4 worm cellular contexts compared by ENCODE assay signal in genomic region chrIII:12456801-12457647, ce11.
TF ChIP-seq lines count a peak whose summit lies in the region.

Gene scav-3, minus strand, starts transcription at chrIII:12456850.
Gene Y49E10.21, plus strand, starts transcription at chrIII:12457597.

TF ChIP-seq in whole organism, L1 larva, 84 proteins besides CTCF, POLR2A, EP300 and RAD21 (continued from another document and continues in another):
- TF ChIP-seq pag-3 (tag; optimal IDR thresholded peaks at IDR 0.05; lab: Kevin White, UChicago; ENCODE audit: borderline replicate concordance, insufficient read depth), result no peak
- TF ChIP-seq Y116A8C.19 (tag; optimal IDR thresholded peaks at IDR 0.05; lab: Kevin White, UChicago; ENCODE audit: borderline replicate concordance), result no peak
- TF ChIP-seq fkh-8 (tag; optimal IDR thresholded peaks at IDR 0.05; lab: Kevin White, UChicago), result no peak
- no peak for TF ChIP-seq egl-13 (tag; optimal IDR thresholded peaks at IDR 0.05; lab: Kevin White, UChicago)
- TF ChIP-seq hpl-2 (GFP tag; optimal IDR thresholded peaks at IDR 0.05; lab: Kevin White, UChicago), result no peak
- TF ChIP-seq nhr-20 (tag; optimal IDR thresholded peaks at IDR 0.05; lab: Kevin White, UChicago), result no peak
- TF ChIP-seq ets-5 (GFP tag; IDR thresholded peaks at IDR 0.05; lab: Robert Waterston, UW), result no peak
- TF ChIP-seq pax-3 (tag; optimal IDR thresholded peaks at IDR 0.05; lab: Kevin White, UChicago), result no peak
- no peak for TF ChIP-seq isw-1 (GFP tag; IDR thresholded peaks at IDR 0.05; lab: Robert Waterston, UW)
- TF ChIP-seq F16B12.6 (tag; optimal IDR thresholded peaks at IDR 0.05; lab: Kevin White, UChicago), result peak; percentile 17
- peak; percentile 37 to 48 for TF ChIP-seq lsy-2 (tag; optimal IDR thresholded peaks at IDR 0.05; lab: Kevin White, UChicago)
- TF ChIP-seq mab-9 (GFP tag; IDR thresholded peaks at IDR 0.05; lab: Robert Waterston, UW), result no peak
- no peak for TF ChIP-seq tbx-2 (tag; optimal IDR thresholded peaks at IDR 0.05; lab: Kevin White, UChicago)
- no peak for TF ChIP-seq nhr-11 (tag; optimal IDR thresholded peaks at IDR 0.05; lab: Kevin White, UChicago)
- TF ChIP-seq ztf-11 (tag; optimal IDR thresholded peaks at IDR 0.05; lab: Kevin White, UChicago), result no peak
- TF ChIP-seq nhr-47 (tag; optimal IDR thresholded peaks at IDR 0.05; lab: Kevin White, UChicago), result no peak
- no peak for TF ChIP-seq ceh-63 (GFP tag; optimal IDR thresholded peaks at IDR 0.05; lab: Kevin White, UChicago)
- no peak for TF ChIP-seq fos-1 (tag; optimal IDR thresholded peaks at IDR 0.05; lab: Kevin White, UChicago)
- no peak for TF ChIP-seq vab-15 (tag; optimal IDR thresholded peaks at IDR 0.05; lab: Kevin White, UChicago)
- no peak for TF ChIP-seq elt-2 (tag; optimal IDR thresholded peaks at IDR 0.05; lab: Kevin White, UChicago)
- TF ChIP-seq fkh-4 (tag; optimal IDR thresholded peaks at IDR 0.05; lab: Kevin White, UChicago; ENCODE audit: borderline replicate concordance), result no peak
- TF ChIP-seq lin-15B (tag; optimal IDR thresholded peaks at IDR 0.05; lab: Kevin White, UChicago), result no peak
- peak; percentile 44 to 52 for TF ChIP-seq efl-1 (optimal IDR thresholded peaks at IDR 0.05; lab: Kevin White, UChicago)
- TF ChIP-seq efl-1 (GFP tag; optimal IDR thresholded peaks at IDR 0.05 in 1 of 2; lab: Kevin White, UChicago), result peak; percentile 21 to 61
- TF ChIP-seq nhr-77 (tag; optimal IDR thresholded peaks at IDR 0.05; lab: Kevin White, UChicago), result no peak
- no peak for TF ChIP-seq ceh-8 (GFP tag; optimal IDR thresholded peaks at IDR 0.05; lab: Kevin White, UChicago)
- no peak for TF ChIP-seq nhr-90 (tag; optimal IDR thresholded peaks at IDR 0.05; lab: Kevin White, UChicago; ENCODE audit: poor library complexity)
- no peak for TF ChIP-seq sup-37 (GFP tag; optimal IDR thresholded peaks at IDR 0.05; lab: Kevin White, UChicago)
- no peak for TF ChIP-seq nhr-12 (tag; optimal IDR thresholded peaks at IDR 0.05; lab: Kevin White, UChicago)
- no peak for TF ChIP-seq jun-1 (tag; optimal IDR thresholded peaks at IDR 0.05; lab: Kevin White, UChicago)
- no peak for TF ChIP-seq dsc-1 (tag; optimal IDR thresholded peaks at IDR 0.05; lab: Kevin White, UChicago)
- peak; percentile 42 to 66 for TF ChIP-seq lin-35 (GFP tag; optimal IDR thresholded peaks at IDR 0.05; lab: Kevin White, UChicago)
- no peak for TF ChIP-seq tlp-1 (tag; optimal IDR thresholded peaks at IDR 0.05; lab: Kevin White, UChicago)

TF ChIP-seq in whole organism, L3 larva, 47 proteins besides CTCF, POLR2A, EP300 and RAD21 (continued from another document):
- TF ChIP-seq lsy-12 (tag; optimal IDR thresholded peaks at IDR 0.05; lab: Kevin White, UChicago) (no peak), skn-1 (tag; optimal IDR thresholded peaks at IDR 0.05; lab: Kevin White, UChicago) (no peak), nhr-25 (tag; optimal IDR thresholded peaks at IDR 0.05; lab: Kevin White, UChicago) (peak; percentile 27), snpc-4 (tag; optimal IDR thresholded peaks at IDR 0.05; lab: Kevin White, UChicago) (peak; percentile 1), nfya-1 (tag; optimal IDR thresholded peaks at IDR 0.05; lab: Kevin White, UChicago; ENCODE audit: insufficient read depth) (peak; percentile 47), ZK546.5 (tag; optimal IDR thresholded peaks at IDR 0.05; lab: Kevin White, UChicago) (no peak), nhr-23 (tag; optimal IDR thresholded peaks at IDR 0.05; lab: Kevin White, UChicago) (peak; percentile 8), R02D3.7 (tag; optimal IDR thresholded peaks at IDR 0.05; lab: Kevin White, UChicago) (no peak), mdl-1 (tag; optimal IDR thresholded peaks at IDR 0.05; lab: Kevin White, UChicago) (no peak), zag-1 (tag; optimal IDR thresholded peaks at IDR 0.05; lab: Kevin White, UChicago) (no peak), egl-5 (tag; optimal IDR thresholded peaks at IDR 0.05; lab: Kevin White, UChicago) (peak; percentile 56), daf-12 (tag; optimal IDR thresholded peaks at IDR 0.05; lab: Kevin White, UChicago) (no peak), fkh-10 (GFP tag; optimal IDR thresholded peaks at IDR 0.05; lab: Kevin White, UChicago) (no peak), fkh-2 (tag; optimal IDR thresholded peaks at IDR 0.05; lab: Kevin White, UChicago) (no peak), hmg-11 (tag; optimal IDR thresholded peaks at IDR 0.05; lab: Kevin White, UChicago) (no peak), elt-3 (tag; optimal IDR thresholded peaks at IDR 0.05; lab: Kevin White, UChicago) (no peak), ztf-11 (tag; optimal IDR thresholded peaks at IDR 0.05; lab: Kevin White, UChicago) (no peak), egl-27 (tag; optimal IDR thresholded peaks at IDR 0.05; lab: Kevin White, UChicago) (no peak), mml-1 (tag; optimal IDR thresholded peaks at IDR 0.05; lab: Kevin White, UChicago) (no peak), pha-4 (tag; optimal IDR thresholded peaks at IDR 0.05; lab: Kevin White, UChicago) (peak; percentile 90), aly-2 (tag; optimal IDR thresholded peaks at IDR 0.05; lab: Kevin White, UChicago) (no peak), fos-1 (tag; optimal IDR thresholded peaks at IDR 0.05; lab: Kevin White, UChicago) (no peak), elt-1 (tag; optimal IDR thresholded peaks at IDR 0.05; lab: Kevin White, UChicago) (no peak), nhr-67 (tag; optimal IDR thresholded peaks at IDR 0.05; lab: Kevin White, UChicago) (no peak), nhr-11 (tag; optimal IDR thresholded peaks at IDR 0.05; lab: Kevin White, UChicago) (peak; percentile 57), ama-1 (optimal IDR thresholded peaks at IDR 0.05; lab: Kevin White, UChicago) (no peak), nhr-76 (tag; optimal IDR thresholded peaks at IDR 0.05; lab: Kevin White, UChicago) (no peak), sea-2 (GFP tag; optimal IDR thresholded peaks at IDR 0.05; lab: Kevin White, UChicago) (no peak), lin-39 (tag; optimal IDR thresholded peaks at IDR 0.05; lab: Kevin White, UChicago) (no peak), ceh-9 (tag; optimal IDR thresholded peaks at IDR 0.05; lab: Kevin White, UChicago) (no peak), nhr-28 (tag; optimal IDR thresholded peaks at IDR 0.05; lab: Kevin White, UChicago) (no peak), ceh-16 (tag; optimal IDR thresholded peaks at IDR 0.05; lab: Kevin White, UChicago) (no peak), nhr-43 (tag; optimal IDR thresholded peaks at IDR 0.05; lab: Kevin White, UChicago; ENCODE audit: poor library complexity, severe bottlenecking) (no peak)

TF ChIP-seq in whole organism, L4 larva, 104 proteins besides CTCF, POLR2A, EP300 and RAD21 (continued from another document and continues in another):
- TF ChIP-seq F26F4.8 (GFP tag; conservative IDR thresholded peaks at IDR 0.05; lab: Robert Waterston, UW), result no peak
- TF ChIP-seq nhr-6 (tag; optimal IDR thresholded peaks at IDR 0.05; lab: Kevin White, UChicago), result no peak
- no peak for TF ChIP-seq ZK337.2 (GFP tag; IDR thresholded peaks at IDR 0.05; lab: Robert Waterston, UW)
- TF ChIP-seq ama-1 (optimal IDR thresholded peaks at IDR 0.05; lab: Kevin White, UChicago), result no peak
- TF ChIP-seq ctbp-1 (GFP tag; IDR thresholded peaks at IDR 0.05; lab: Robert Waterston, UW), result no peak
- TF ChIP-seq D1046.2 (GFP tag; IDR thresholded peaks at IDR 0.05; lab: Robert Waterston, UW), result no peak
- peak; percentile 58 for TF ChIP-seq mes-2 (tag; optimal IDR thresholded peaks at IDR 0.05; lab: Kevin White, UChicago; ENCODE audit: poor library complexity, severe bottlenecking)
- no peak for TF ChIP-seq snpc-1.2 (GFP tag; IDR thresholded peaks at IDR 0.05; lab: Robert Waterston, UW)
- TF ChIP-seq dpl-1 (GFP tag; optimal IDR thresholded peaks at IDR 0.05; lab: Kevin White, UChicago), result peak; percentile 38
- peak; percentile 11 for TF ChIP-seq nhr-77 (tag; optimal IDR thresholded peaks at IDR 0.05; lab: Kevin White, UChicago)
- peak in 1 of 2 experiments; percentile 33 for TF ChIP-seq mdl-1 (tag; optimal IDR thresholded peaks at IDR 0.05; lab: Kevin White, UChicago)
- no peak for TF ChIP-seq ceh-62 (tag; optimal IDR thresholded peaks at IDR 0.05; lab: Kevin White, UChicago)
- no peak for TF ChIP-seq tag-97 (GFP tag; IDR thresholded peaks at IDR 0.05; lab: Robert Waterston, UW)
- TF ChIP-seq egl-27 (tag; optimal IDR thresholded peaks at IDR 0.05; lab: Kevin White, UChicago), result no peak
- no peak for TF ChIP-seq aly-2 (tag; optimal IDR thresholded peaks at IDR 0.05; lab: Kevin White, UChicago)
- no peak for TF ChIP-seq Y5F2A.4 (GFP tag; optimal IDR thresholded peaks at IDR 0.05; lab: Kevin White, UChicago)
- TF ChIP-seq nhr-41 (GFP tag; IDR thresholded peaks at IDR 0.05; lab: Robert Waterston, UW), result no peak
- peak; percentile 58 for TF ChIP-seq F49E8.2 (tag; optimal IDR thresholded peaks at IDR 0.05; lab: Kevin White, UChicago; ENCODE audit: borderline replicate concordance)
- no peak for TF ChIP-seq T26A8.4 (GFP tag; IDR thresholded peaks at IDR 0.05; lab: Robert Waterston, UW)
- TF ChIP-seq zag-1 (tag; optimal IDR thresholded peaks at IDR 0.05; lab: Kevin White, UChicago), result no peak
- TF ChIP-seq nhr-111 (GFP tag; optimal IDR thresholded peaks at IDR 0.05; lab: Kevin White, UChicago), result no peak
- no peak for TF ChIP-seq saeg-2 (GFP tag; IDR thresholded peaks at IDR 0.05; lab: Robert Waterston, UW)
- TF ChIP-seq lim-7 (GFP tag; IDR thresholded peaks at IDR 0.05; lab: Robert Waterston, UW), result no peak
- TF ChIP-seq Y48G9A.11 (GFP tag; IDR thresholded peaks at IDR 0.05; lab: Robert Waterston, UW), result no peak
- TF ChIP-seq mxl-2 (GFP tag; conservative IDR thresholded peaks at IDR 0.05; lab: Robert Waterston, UW), result no peak
- no peak for TF ChIP-seq nhr-42 (GFP tag; IDR thresholded peaks at IDR 0.05; lab: Robert Waterston, UW)
- no peak for TF ChIP-seq php-3 (GFP tag; IDR thresholded peaks at IDR 0.05; lab: Robert Waterston, UW)
- TF ChIP-seq lin-15B (tag; optimal IDR thresholded peaks at IDR 0.05; lab: Kevin White, UChicago), result no peak
- no peak for TF ChIP-seq daf-12 (tag; optimal IDR thresholded peaks at IDR 0.05; lab: Kevin White, UChicago)
- TF ChIP-seq dmd-8 (GFP tag; IDR thresholded peaks at IDR 0.05; lab: Robert Waterston, UW), result no peak
- no peak for TF ChIP-seq daf-16 (GFP tag; optimal IDR thresholded peaks at IDR 0.05; lab: Kevin White, UChicago)
- peak; percentile 91 for TF ChIP-seq daf-16 (tag; optimal IDR thresholded peaks at IDR 0.05; lab: Kevin White, UChicago)
- no peak for TF ChIP-seq lin-1 (GFP tag; IDR thresholded peaks at IDR 0.05; lab: Robert Waterston, UW)
- peak; percentile 8 for TF ChIP-seq ztf-7 (tag; optimal IDR thresholded peaks at IDR 0.05; lab: Kevin White, UChicago)
- TF ChIP-seq tra-1 (GFP tag; IDR thresholded peaks at IDR 0.05; lab: Robert Waterston, UW), result no peak
- TF ChIP-seq F44E2.7 (GFP tag; IDR thresholded peaks at IDR 0.05; lab: Robert Waterston, UW), result no peak
- no peak for TF ChIP-seq dmd-9 (GFP tag; IDR thresholded peaks at IDR 0.05; lab: Robert Waterston, UW)
- TF ChIP-seq fkh-10 (GFP tag; optimal IDR thresholded peaks at IDR 0.05; lab: Kevin White, UChicago), result no peak
- peak; percentile 24 for TF ChIP-seq aha-1 (tag; lab: Kevin White, UChicago)
- no peak for TF ChIP-seq hmg-1.1 (GFP tag; IDR thresholded peaks at IDR 0.05; lab: Robert Waterston, UW)
- no peak for TF ChIP-seq lir-3 (tag; optimal IDR thresholded peaks at IDR 0.05; lab: Kevin White, UChicago)

TF ChIP-seq in whole organism, young adult, 124 proteins besides CTCF, POLR2A, EP300 and RAD21 (continued from another document):
- TF ChIP-seq madf-3 (GFP tag; IDR thresholded peaks at IDR 0.05; lab: Robert Waterston, UW), result no peak
- TF ChIP-seq mcd-1 (GFP tag; IDR thresholded peaks at IDR 0.05; lab: Robert Waterston, UW), result peak; percentile 56; the same call in 1 of the 2 replicates
- TF ChIP-seq tlf-1 (GFP tag; optimal IDR thresholded peaks at IDR 0.05; lab: Kevin White, UChicago), result peak; percentile 11
- TF ChIP-seq F52B5.7 (tag; optimal IDR thresholded peaks at IDR 0.05; lab: Kevin White, UChicago), result no peak
- no peak for TF ChIP-seq zim-3 (tag; optimal IDR thresholded peaks at IDR 0.05; lab: Kevin White, UChicago)
- TF ChIP-seq atf-7 (tag; optimal IDR thresholded peaks at IDR 0.05; lab: Kevin White, UChicago), result no peak
- TF ChIP-seq snpc-1.1 (tag; optimal IDR thresholded peaks at IDR 0.05; lab: Kevin White, UChicago; ENCODE audit: insufficient read depth), result no peak
- TF ChIP-seq xnd-1 (tag; optimal IDR thresholded peaks at IDR 0.05; lab: Kevin White, UChicago), result peak; percentile 98
- no peak for TF ChIP-seq ztf-22 (GFP tag; optimal IDR thresholded peaks at IDR 0.05; lab: Kevin White, UChicago)
- no peak for TF ChIP-seq hrde-1 (tag; optimal IDR thresholded peaks at IDR 0.05; lab: Kevin White, UChicago; ENCODE audit: borderline replicate concordance)
- no peak for TF ChIP-seq attf-3 (GFP tag; conservative IDR thresholded peaks at IDR 0.05; lab: Robert Waterston, UW)
- no peak for TF ChIP-seq tbp1 (GFP tag; optimal IDR thresholded peaks at IDR 0.05; lab: Kevin White, UChicago)
- TF ChIP-seq ztf-25 (GFP tag; IDR thresholded peaks at IDR 0.05; lab: Robert Waterston, UW), result no peak
- TF ChIP-seq Y95B8A.8 (GFP tag; IDR thresholded peaks at IDR 0.05; lab: Robert Waterston, UW), result 0 out of 2 replicates have a peak, but pooled peaks have one; percentile 36
- TF ChIP-seq B0019.2 (GFP tag; conservative IDR thresholded peaks at IDR 0.05; lab: Robert Waterston, UW), result no peak
- TF ChIP-seq lin-26 (GFP tag; IDR thresholded peaks at IDR 0.05; lab: Robert Waterston, UW), result no peak
- TF ChIP-seq lir-1 (GFP tag; conservative IDR thresholded peaks at IDR 0.05; lab: Robert Waterston, UW), result no peak
- TF ChIP-seq efl-1 (GFP tag; optimal IDR thresholded peaks at IDR 0.05; lab: Kevin White, UChicago), result peak; percentile 61
- no peak for TF ChIP-seq gei-17 (GFP tag; optimal IDR thresholded peaks at IDR 0.05; lab: Kevin White, UChicago)
- 0 out of 2 replicates have a peak, but pooled peaks have one; percentile 11 for TF ChIP-seq pbrm-1 (GFP tag; IDR thresholded peaks at IDR 0.05; lab: Robert Waterston, UW)
- no peak for TF ChIP-seq snpc-4 (GFP tag; optimal IDR thresholded peaks at IDR 0.05; lab: Kevin White, UChicago)
- no peak for TF ChIP-seq snpc-4 (tag; optimal IDR thresholded peaks at IDR 0.05; lab: Kevin White, UChicago)
- no peak for TF ChIP-seq nhr-90 (tag; optimal IDR thresholded peaks at IDR 0.05; lab: Kevin White, UChicago)
- TF ChIP-seq him-1 (tag; optimal IDR thresholded peaks at IDR 0.05; lab: Kevin White, UChicago), result peak; percentile 47
- TF ChIP-seq snpc-3.4 (tag; optimal IDR thresholded peaks at IDR 0.05; lab: Kevin White, UChicago), result no peak
- TF ChIP-seq egl-18 (GFP tag; IDR thresholded peaks at IDR 0.05; lab: Robert Waterston, UW), result no peak
- TF ChIP-seq K11D2.4 (GFP tag; IDR thresholded peaks at IDR 0.05; lab: Robert Waterston, UW), result no peak
- peak; percentile 78 for TF ChIP-seq madf-8 (GFP tag; conservative IDR thresholded peaks at IDR 0.05; lab: Robert Waterston, UW)
- TF ChIP-seq nfya-2 (GFP tag; IDR thresholded peaks at IDR 0.05; lab: Robert Waterston, UW), result no peak
- peak; percentile 67 for TF ChIP-seq nhr-80 (tag; optimal IDR thresholded peaks at IDR 0.05; lab: Kevin White, UChicago)
- TF ChIP-seq lag-1 (GFP tag; IDR thresholded peaks at IDR 0.05; lab: Robert Waterston, UW), result no peak
- TF ChIP-seq athp-1 (tag; optimal IDR thresholded peaks at IDR 0.05; lab: Kevin White, UChicago), result peak; percentile 24
